Worm (Caenorhabditis elegans) whole organism, L1 larva: Measurements from ENCODE around the gene F14E5.2.

ENCODE experiments used
- ceh-82 ChIP-seq, 3 experiments: fragments of 150-350 bp in 1 of 3; sonication (generic microtip) in 2 of 3; optimal IDR thresholded peaks; 2 replicates each; lab custom pipeline; 2014 to 2017; ENCODE audit warnings: missing biosample characterization in 3 of 3, missing genetic modification characterization in 3 of 3
- fkh-10 ChIP-seq: sonication (generic microtip); optimal IDR thresholded peaks from 2 replicates; lab custom pipeline; 2017; ENCODE audit warnings: missing biosample characterization, missing genetic modification reagents, missing genetic modification characterization
- lir-3 ChIP-seq: sonication (generic microtip); optimal IDR thresholded peaks from 2 replicates; lab custom pipeline; 2016; ENCODE audit warnings: mild to moderate bottlenecking, missing genetic modification characterization, moderate library complexity, missing compliant biosample characterization; ENCODE audit not compliant: poor library complexity
- lsy-2 ChIP-seq, 2 experiments: fragments of 150-350 bp; optimal IDR thresholded peaks; 2 replicates each; lab custom pipeline; 2014; ENCODE audit warnings: missing biosample characterization in 2 of 2, missing genetic modification characterization in 2 of 2
- mdl-1 ChIP-seq, 2 experiments: fragments of 150-350 bp; optimal IDR thresholded peaks; 2 replicates each; lab custom pipeline; 2014 to 2017; ENCODE audit warnings: missing biosample characterization in 2 of 2, missing genetic modification characterization in 2 of 2, inconsistent platforms in 1 of 2
- nhr-237 ChIP-seq: fragments of 150-350 bp; optimal IDR thresholded peaks from 2 replicates; lab custom pipeline; 2014; ENCODE audit warnings: missing biosample characterization, missing genetic modification characterization
- nhr-76 ChIP-seq: sonication (generic microtip); optimal IDR thresholded peaks from 2 replicates; lab custom pipeline; 2017; ENCODE audit warnings: missing biosample characterization, missing genetic modification characterization
- nhr-84 ChIP-seq: sonication (generic microtip); optimal IDR thresholded peaks from 2 replicates; lab custom pipeline; 2017; ENCODE audit warnings: missing biosample characterization, missing genetic modification characterization
- vab-15 ChIP-seq: sonication (generic microtip); optimal IDR thresholded peaks from 2 replicates; lab custom pipeline; 2017; ENCODE audit warnings: missing genotype, mild to moderate bottlenecking, missing genetic modification characterization, missing compliant biosample characterization
- ztf-4 ChIP-seq: fragments of 150-350 bp; optimal IDR thresholded peaks from 2 replicates; lab custom pipeline; 2014; ENCODE audit warnings: missing biosample characterization, missing genetic modification characterization

ce11 chrII:8382880-8383279 is 45.8 kb downstream of the F14E5.2 start:
- TF ChIP-seq ceh-82 (tag; optimal IDR thresholded peaks at IDR 0.05; lab: Kevin White, UChicago) (no peak), lir-3 (no peak), nhr-84 (tag; lab: Kevin White, UChicago) (no peak), ztf-4 (tag; lab: Kevin White, UChicago) (no peak), fkh-10 (GFP tag; lab: Kevin White, UChicago) (no peak), lsy-2 (tag; optimal IDR thresholded peaks at IDR 0.05; lab: Kevin White, UChicago) (peak in 1 of 2 experiments; percentile 29), vab-15 (tag; lab: Kevin White, UChicago) (no peak), mdl-1 (tag; optimal IDR thresholded peaks at IDR 0.05; lab: Kevin White, UChicago) (peak in 1 of 2 experiments; percentile 35), nhr-76 (tag; lab: Kevin White, UChicago) (no peak), nhr-237 (tag; lab: Kevin White, UChicago) (no peak)
